Worm (Caenorhabditis elegans) whole organism, mixed stage, embryonic: ENCODE results near the gene spp-8.

Experiments
- M03D4.4 ChIP-seq: sonication (generic microtip); optimal IDR thresholded peaks from 2 replicates; lab custom pipeline; 2017; ENCODE audit warnings: mild to moderate bottlenecking, missing genetic modification characterization, missing compliant biosample characterization
- bed-3 ChIP-seq: fragments of 200-800 bp; sonication (Bioruptor generic); optimal IDR thresholded peaks from 3 replicates; lab custom pipeline; 2018; ENCODE audit warnings: mild to moderate bottlenecking, missing genetic modification characterization, moderate library complexity, missing compliant biosample characterization
- blmp-1 ChIP-seq: fragments of 150-350 bp; optimal IDR thresholded peaks from 2 replicates; lab custom pipeline; 2014; ENCODE audit warnings: missing biosample characterization, missing genetic modification characterization
- ceh-39 ChIP-seq: fragments of 150-350 bp; optimal IDR thresholded peaks from 2 replicates; lab custom pipeline; 2014; ENCODE audit warnings: missing biosample characterization, missing genetic modification characterization
- ceh-43 ChIP-seq: fragments of 200-800 bp; sonication (Bioruptor generic); optimal IDR thresholded peaks from 2 replicates; lab custom pipeline; 2018; ENCODE audit warnings: mild to moderate bottlenecking, missing genetic modification characterization, moderate library complexity, missing compliant biosample characterization
- ceh-83 ChIP-seq: fragments of 200-800 bp; sonication (Bioruptor generic); optimal IDR thresholded peaks from 2 replicates; lab custom pipeline; 2018; ENCODE audit warnings: mild to moderate bottlenecking, missing genetic modification characterization, missing compliant biosample characterization
- ces-1 ChIP-seq: fragments of 150-350 bp; optimal IDR thresholded peaks from 2 replicates; lab custom pipeline; 2014; ENCODE audit warnings: missing biosample characterization, missing genetic modification reagents, missing genetic modification characterization
- cnd-1 ChIP-seq: fragments of 200-800 bp; sonication (Bioruptor generic); optimal IDR thresholded peaks from 2 replicates; lab custom pipeline; 2018; ENCODE audit warnings: mild to moderate bottlenecking, missing genetic modification characterization, missing compliant biosample characterization
- drap-1 ChIP-seq: fragments of 200-800 bp; sonication (Bioruptor generic); optimal IDR thresholded peaks from 3 replicates; lab custom pipeline; 2018; ENCODE audit warnings: mild to moderate bottlenecking, missing genetic modification characterization, missing compliant biosample characterization
- elt-1 ChIP-seq: sonication (generic microtip); optimal IDR thresholded peaks from 2 replicates; lab custom pipeline; 2017; ENCODE audit warnings: missing genetic modification characterization, mild to moderate bottlenecking, missing compliant biosample characterization, antibody characterized with exemption, moderate library complexity, borderline replicate concordance; ENCODE audit not compliant: insufficient read depth
- elt-3 ChIP-seq: fragments of 150-350 bp; optimal IDR thresholded peaks from 2 replicates; lab custom pipeline; 2014; ENCODE audit warnings: missing biosample characterization, missing genetic modification characterization
- flh-1 ChIP-seq: fragments of 200-800 bp; sonication (Bioruptor generic); optimal IDR thresholded peaks from 2 replicates; lab custom pipeline; 2018; ENCODE audit warnings: mild to moderate bottlenecking, missing genetic modification characterization, moderate library complexity, missing compliant biosample characterization
- hlh-1 ChIP-seq: fragments of 150-350 bp; optimal IDR thresholded peaks from 2 replicates; lab custom pipeline; 2014; ENCODE audit warnings: missing biosample characterization, missing genetic modification reagents, missing genetic modification characterization
- lin-13 ChIP-seq: fragments of 150-350 bp; optimal IDR thresholded peaks from 2 replicates; lab custom pipeline; 2014; ENCODE audit warnings: missing biosample characterization, missing genetic modification characterization
- lin-32 ChIP-seq: fragments of 200-800 bp; sonication (Bioruptor generic); optimal IDR thresholded peaks from 2 replicates; lab custom pipeline; 2018; ENCODE audit warnings: mild to moderate bottlenecking, missing genetic modification characterization, missing compliant biosample characterization
- lsy-2 ChIP-seq: fragments of 150-350 bp; optimal IDR thresholded peaks from 2 replicates; lab custom pipeline; 2014; ENCODE audit warnings: missing biosample characterization, missing genetic modification characterization
- mab-5 ChIP-seq: fragments of 150-350 bp; optimal IDR thresholded peaks from 2 replicates; lab custom pipeline; 2014; ENCODE audit warnings: missing biosample characterization, missing genetic modification characterization
- mep-1 ChIP-seq: fragments of 150-350 bp; optimal IDR thresholded peaks from 2 replicates; lab custom pipeline; 2017; ENCODE audit warnings: missing biosample characterization, missing genetic modification reagents, missing genetic modification characterization, inconsistent platforms
- mls-2 ChIP-seq: sonication (generic microtip); optimal IDR thresholded peaks from 2 replicates; lab custom pipeline; 2016; ENCODE audit warnings: mild to moderate bottlenecking, missing genetic modification characterization, moderate library complexity, missing compliant biosample characterization
- nhr-12 ChIP-seq: fragments of 150-350 bp; optimal IDR thresholded peaks from 2 replicates; lab custom pipeline; 2014; ENCODE audit warnings: missing biosample characterization, missing genetic modification characterization
- nhr-2 ChIP-seq: fragments of 150-350 bp; optimal IDR thresholded peaks from 2 replicates; lab custom pipeline; 2014; ENCODE audit warnings: missing biosample characterization, missing genetic modification characterization
- nhr-237 ChIP-seq: fragments of 150-350 bp; optimal IDR thresholded peaks from 2 replicates; lab custom pipeline; 2014; ENCODE audit warnings: missing biosample characterization, missing genetic modification characterization
- nhr-28 ChIP-seq: fragments of 150-350 bp; optimal IDR thresholded peaks from 2 replicates; lab custom pipeline; 2014; ENCODE audit warnings: missing biosample characterization, missing genetic modification characterization
- pha-4 ChIP-seq: fragments of 150-350 bp; optimal IDR thresholded peaks from 2 replicates; lab custom pipeline; 2018; ENCODE audit warnings: missing biosample characterization, missing genetic modification reagents, missing genetic modification characterization
- sem-2 ChIP-seq: fragments of 200-800 bp; sonication (Bioruptor generic); optimal IDR thresholded peaks from 2 replicates; lab custom pipeline; 2018; ENCODE audit warnings: mild to moderate bottlenecking, missing genetic modification characterization, missing compliant biosample characterization
- snpc-4 ChIP-seq: fragments of 150-350 bp; optimal IDR thresholded peaks from 2 replicates; lab custom pipeline; 2014; ENCODE audit warnings: missing biosample characterization, missing genetic modification characterization
- sptf-1 ChIP-seq: sonication (generic microtip); optimal IDR thresholded peaks from 2 replicates; lab custom pipeline; 2017; ENCODE audit warnings: mild to moderate bottlenecking, missing genetic modification characterization, moderate library complexity, missing compliant biosample characterization
- unc-120 ChIP-seq: sonication (generic microtip); optimal IDR thresholded peaks from 2 replicates; lab custom pipeline; 2017; ENCODE audit warnings: missing genetic modification characterization, missing compliant biosample characterization; ENCODE audit not compliant: poor library complexity, severe bottlenecking
- unc-39 ChIP-seq: fragments of 150-350 bp; optimal IDR thresholded peaks from 2 replicates; lab custom pipeline; 2014; ENCODE audit warnings: missing biosample characterization, missing genetic modification characterization
- unc-62 ChIP-seq: fragments of 150-350 bp; optimal IDR thresholded peaks from 2 replicates; lab custom pipeline; 2014; ENCODE audit warnings: missing biosample characterization, missing genetic modification reagents, missing genetic modification characterization
- zip-8 ChIP-seq: fragments of 150-350 bp; optimal IDR thresholded peaks from 2 replicates; lab custom pipeline; 2014; ENCODE audit warnings: missing biosample characterization, missing genetic modification characterization
- ztf-11 ChIP-seq: fragments of 150-350 bp; optimal IDR thresholded peaks from 2 replicates; lab custom pipeline; 2014; ENCODE audit warnings: missing biosample characterization, missing genetic modification characterization

Gene spp-8

DNA sequence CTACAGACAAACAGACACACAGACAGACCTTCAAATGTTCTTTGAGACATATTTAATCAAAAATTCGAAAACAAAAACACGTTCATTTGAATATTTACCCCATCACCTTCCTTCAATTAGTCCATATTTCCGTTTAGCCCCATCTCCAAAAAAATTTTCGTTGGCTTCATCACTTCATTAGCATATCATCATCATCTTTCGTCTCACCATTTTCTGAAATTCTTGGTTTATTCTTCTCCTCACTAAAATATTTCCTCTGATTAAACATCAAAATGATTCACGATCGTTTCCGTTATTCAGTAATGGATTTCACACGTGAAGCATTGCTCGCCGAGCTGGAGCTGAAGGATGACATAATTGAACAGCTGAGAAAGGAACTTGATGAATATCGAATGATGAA lies 39.1 kb downstream of the spp-8 start, which contains the start of gene pkg-2:
Gene pkg-2 (plus strand): TSS at position 301 of the 400 bp plus-strand sequence.
- no peak for TF ChIP-seq nhr-2 (tag; lab: Kevin White, UChicago)
- no peak for TF ChIP-seq flh-1 (GFP tag; lab: Kevin White, UChicago)
- no peak for TF ChIP-seq zip-8 (tag; lab: Kevin White, UChicago)
- TF ChIP-seq elt-1: no peak
- no peak for TF ChIP-seq bed-3 (GFP tag; lab: Kevin White, UChicago)
- no peak for TF ChIP-seq sem-2 (GFP tag; lab: Kevin White, UChicago)
- no peak for TF ChIP-seq lin-32 (GFP tag; lab: Kevin White, UChicago)
- no peak for TF ChIP-seq pha-4 (tag; lab: Kevin White, UChicago)
- TF ChIP-seq ceh-43: no peak
- no peak for TF ChIP-seq hlh-1 (tag; lab: Kevin White, UChicago)
- TF ChIP-seq cnd-1 (tag; lab: Kevin White, UChicago): no peak
- no peak for TF ChIP-seq mls-2
- no peak for TF ChIP-seq sptf-1 (tag; lab: Kevin White, UChicago)
- TF ChIP-seq nhr-28 (tag; lab: Kevin White, UChicago): no peak
- TF ChIP-seq blmp-1 (tag; lab: Kevin White, UChicago): no peak
- TF ChIP-seq ztf-11 (tag; lab: Kevin White, UChicago): no peak
- no peak for TF ChIP-seq unc-39 (tag; lab: Kevin White, UChicago)
- no peak for TF ChIP-seq nhr-12 (tag; lab: Kevin White, UChicago)
- TF ChIP-seq nhr-237 (tag; lab: Kevin White, UChicago): no peak
- TF ChIP-seq mab-5: no peak

- TF ChIP-seq sem-2 (GFP tag; lab: Kevin White, UChicago) (no peak), sptf-1 (tag; lab: Kevin White, UChicago) (no peak), ceh-83 (no peak), cnd-1 (tag; lab: Kevin White, UChicago) (no peak), drap-1 (GFP tag; lab: Kevin White, UChicago) (no peak), ceh-43 (no peak), elt-1 (no peak), mls-2 (no peak), ces-1 (GFP tag; lab: Kevin White, UChicago) (no peak), elt-3 (no peak), blmp-1 (tag; lab: Kevin White, UChicago) (no peak), nhr-12 (tag; lab: Kevin White, UChicago) (no peak)
Measured at ce11 chrIV:8523981-8524380, 42.5 kb downstream of the spp-8 start.

ce11 chrIV:8526050-8526449 lies 44.6 kb downstream of the spp-8 start:
- TF ChIP-seq ces-1 (GFP tag; lab: Kevin White, UChicago) (no peak), M03D4.4 (tag; lab: Kevin White, UChicago) (no peak), zip-8 (tag; lab: Kevin White, UChicago) (no peak), elt-3 (no peak), unc-62 (GFP tag; lab: Kevin White, UChicago) (peak; percentile 70), hlh-1 (tag; lab: Kevin White, UChicago) (peak; percentile 55), mab-5 (no peak), unc-120 (tag; lab: Kevin White, UChicago) (peak; percentile 47), ztf-11 (tag; lab: Kevin White, UChicago) (no peak), bed-3 (GFP tag; lab: Kevin White, UChicago) (no peak), blmp-1 (tag; lab: Kevin White, UChicago) (no peak), ceh-39 (tag; lab: Kevin White, UChicago) (no peak), nhr-28 (tag; lab: Kevin White, UChicago) (no peak), mls-2 (no peak), lsy-2 (tag; lab: Kevin White, UChicago) (no peak), lin-32 (GFP tag; lab: Kevin White, UChicago) (no peak), nhr-237 (tag; lab: Kevin White, UChicago) (no peak), lin-13 (tag; lab: Kevin White, UChicago) (no peak), snpc-4 (tag; lab: Kevin White, UChicago) (no peak), nhr-2 (tag; lab: Kevin White, UChicago) (no peak), mep-1 (tag; lab: Kevin White, UChicago) (no peak), elt-1 (no peak), sem-2 (GFP tag; lab: Kevin White, UChicago) (no peak), drap-1 (GFP tag; lab: Kevin White, UChicago) (no peak)

- no peak for TF ChIP-seq hlh-1 (tag; lab: Kevin White, UChicago)
- TF ChIP-seq lin-32 (GFP tag; lab: Kevin White, UChicago): no peak
- TF ChIP-seq flh-1 (GFP tag; lab: Kevin White, UChicago): no peak
- TF ChIP-seq ceh-43: no peak
- TF ChIP-seq ceh-39 (tag; lab: Kevin White, UChicago): no peak
- no peak for TF ChIP-seq nhr-2 (tag; lab: Kevin White, UChicago)
- no peak for TF ChIP-seq ceh-83
- TF ChIP-seq unc-62 (GFP tag; lab: Kevin White, UChicago): no peak
- TF ChIP-seq M03D4.4 (tag; lab: Kevin White, UChicago): no peak
- TF ChIP-seq mls-2: no peak
- TF ChIP-seq lsy-2 (tag; lab: Kevin White, UChicago): no peak
- no peak for TF ChIP-seq mep-1 (tag; lab: Kevin White, UChicago)
Measured at ce11 chrIV:8526579-8526978, 45.1 kb downstream of the spp-8 start.
